Worm (Caenorhabditis elegans): ENCODE results near the gene K08D10.11.

- TF ChIP-seq F13C5.2 (tag; optimal IDR thresholded peaks at IDR 0.05) (no peak), ama-1 (optimal IDR thresholded peaks at IDR 0.05) (no peak)
Measured at ce11 chrIV:4219983-4220382, 34.0 kb upstream of the K08D10.11 start, which contains the start of gene F30B5.11.
